Fruit fly (Drosophila melanogaster) whole organism: ENCODE measurements around the gene CG13723.

Experiments used
- Dll ChIP-seq: fragments of >200 bp; optimal IDR thresholded peaks from 2 replicates; lab custom pipeline; 2017
- EcR ChIP-seq, 2 experiments: fragments of >200 bp; optimal IDR thresholded peaks; 2 replicates each; lab custom pipeline; 2017; ENCODE audit warnings: missing biosample characterization in 2 of 2, missing genetic modification characterization in 2 of 2, missing genetic modification reagents in 2 of 2
- pan ChIP-seq: fragments of >200 bp; optimal IDR thresholded peaks from 2 replicates; lab custom pipeline; 2017
- psq ChIP-seq: fragments of >200 bp; optimal IDR thresholded peaks from 2 replicates; lab custom pipeline; 2017
- usp ChIP-seq: fragments of >200 bp; optimal IDR thresholded peaks from 2 replicates; lab custom pipeline; 2017; ENCODE audit warnings: missing biosample characterization, missing genetic modification characterization, mixed read lengths

- TF ChIP-seq usp (GFP tag; lab: Kevin White, UChicago) (no peak), EcR (GFP tag; optimal IDR thresholded peaks at IDR 0.05; lab: Kevin White, UChicago) (no peak), pan (lab: Kevin White, UChicago) (no peak), psq (no peak), Dll (lab: Kevin White, UChicago) (no peak)
Observed at dm6 chr3L:17237003-17237402, 27.2 kb upstream of the CG13723 start.
